Worm (Caenorhabditis elegans) whole organism, L3 larva: ENCODE results near the gene str-158.

Experiments used
- aly-2 ChIP-seq: fragments of 150-350 bp; optimal IDR thresholded peaks from 2 replicates; lab custom pipeline; 2014; ENCODE audit warnings: missing biosample characterization, missing genetic modification characterization
- egl-27 ChIP-seq: sonication (generic microtip); optimal IDR thresholded peaks from 4 replicates; lab custom pipeline; 2017; ENCODE audit warnings: missing biosample characterization, missing genetic modification reagents, missing genetic modification characterization
- egl-5 ChIP-seq: fragments of 150-350 bp; optimal IDR thresholded peaks from 2 replicates; lab custom pipeline; 2017; ENCODE audit warnings: missing biosample characterization, missing genetic modification reagents, missing genetic modification characterization, inconsistent platforms
- elt-1 ChIP-seq: fragments of 150-350 bp; optimal IDR thresholded peaks from 2 replicates; lab custom pipeline; 2014; ENCODE audit warnings: missing biosample characterization, missing genetic modification characterization
- fkh-10 ChIP-seq: sonication (generic microtip); optimal IDR thresholded peaks from 2 replicates; lab custom pipeline; 2017; ENCODE audit warnings: missing biosample characterization, missing genetic modification reagents, missing genetic modification characterization
- nhr-25 ChIP-seq: sonication (generic microtip); optimal IDR thresholded peaks from 2 replicates; lab custom pipeline; 2017; ENCODE audit warnings: missing biosample characterization, missing genetic modification characterization
- nhr-76 ChIP-seq: fragments of 150-350 bp; sonication (generic microtip); optimal IDR thresholded peaks from 5 replicates; lab custom pipeline; 2014; ENCODE audit warnings: missing biosample characterization, missing genetic modification characterization
- nhr-77 ChIP-seq: fragments of 150-350 bp; optimal IDR thresholded peaks from 2 replicates; lab custom pipeline; 2014; ENCODE audit warnings: missing biosample characterization, missing genetic modification characterization
- sea-2 ChIP-seq: fragments of 150-350 bp; sonication (generic microtip); optimal IDR thresholded peaks from 4 replicates; lab custom pipeline; 2014; ENCODE audit warnings: missing biosample characterization, missing genetic modification reagents, missing genetic modification characterization
- snpc-4 ChIP-seq: fragments of 150-350 bp; optimal IDR thresholded peaks from 2 replicates; lab custom pipeline; 2014; ENCODE audit warnings: missing biosample characterization, missing genetic modification characterization
- unc-62 ChIP-seq: fragments of 150-350 bp; sonication (generic microtip); optimal IDR thresholded peaks from 4 replicates; lab custom pipeline; 2014; ENCODE audit warnings: missing biosample characterization, missing genetic modification reagents, missing genetic modification characterization
- ztf-11 ChIP-seq: fragments of 150-350 bp; optimal IDR thresholded peaks from 2 replicates; lab custom pipeline; 2014; ENCODE audit warnings: missing biosample characterization, missing genetic modification characterization

DNA sequence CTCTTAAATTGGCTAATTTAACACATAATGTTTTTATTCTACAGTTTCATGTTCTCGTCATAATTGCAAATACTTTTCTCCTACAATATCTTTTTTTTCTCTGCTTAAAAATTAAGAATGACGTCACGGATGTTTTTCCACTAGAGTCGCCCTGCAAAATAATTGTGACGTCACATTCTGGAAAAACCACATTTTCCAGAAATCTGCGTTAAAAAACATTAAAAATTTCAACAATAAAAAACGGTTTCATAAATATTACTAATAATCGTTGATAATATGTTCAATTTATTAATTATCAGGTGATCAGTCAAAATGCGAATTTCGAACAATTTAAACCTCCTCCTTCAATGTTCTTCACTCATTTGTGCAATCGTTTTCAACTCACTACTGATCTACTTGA, 33.9 kb upstream of the str-158 start, which contains the start of gene str-166:
- TF ChIP-seq egl-5 (tag; lab: Kevin White, UChicago) (no peak), nhr-77 (tag; lab: Kevin White, UChicago) (no peak), nhr-76 (tag; lab: Kevin White, UChicago) (no peak), snpc-4 (tag; lab: Kevin White, UChicago) (no peak), aly-2 (tag; lab: Kevin White, UChicago) (no peak), elt-1 (tag; lab: Kevin White, UChicago) (no peak), nhr-25 (no peak), unc-62 (no peak), ztf-11 (tag; lab: Kevin White, UChicago) (no peak), sea-2 (GFP tag; lab: Kevin White, UChicago) (no peak), egl-27 (tag; lab: Kevin White, UChicago) (no peak), fkh-10 (GFP tag; lab: Kevin White, UChicago) (no peak)
